Worm (Caenorhabditis elegans): ENCODE data around the gene C18H7.12.
A peak's percentile ranks its signal among the peaks of the same experiment; 100 is the strongest.

The C18H7.12 gene

DNA sequence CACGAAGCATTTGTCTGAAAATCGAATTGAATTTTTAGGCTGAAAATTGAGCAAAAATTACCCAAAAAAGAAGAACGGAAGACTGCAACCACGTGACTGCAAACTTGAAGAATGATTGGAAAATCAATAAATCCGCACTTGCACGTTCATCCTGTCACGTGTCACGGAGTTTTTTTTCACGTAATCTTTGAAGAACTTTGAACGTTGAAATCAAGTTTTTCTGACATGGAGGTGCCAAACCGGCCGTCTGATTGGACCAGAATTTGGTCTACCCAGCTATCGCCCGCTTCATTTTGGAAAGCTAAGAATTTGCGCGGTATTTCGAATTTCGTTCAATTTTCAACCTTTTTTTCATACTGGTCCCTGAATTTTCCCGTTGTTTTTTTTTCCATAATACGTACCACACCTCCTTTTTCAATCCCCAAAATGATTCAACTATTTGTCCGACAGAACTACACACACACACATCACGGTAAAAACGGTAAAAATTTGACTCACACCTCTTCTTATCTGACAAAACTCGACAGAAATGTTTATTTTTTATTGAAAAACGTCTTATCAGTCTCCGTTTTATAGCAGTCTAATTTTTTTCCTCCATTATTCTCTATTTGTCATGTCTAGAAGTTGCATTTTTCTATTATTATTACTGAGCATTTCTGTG lies 8.8 kb upstream of the C18H7.12 start, which contains the start of the genes C18H7.7 and C18H7.11:
Gene C18H7.7 (minus strand): TSS at position 101 of the 661 bp plus-strand sequence.
Gene C18H7.11 (plus strand): TSS at position 611 of the 661 bp plus-strand sequence.
- TF ChIP-seq daf-12 (tag; optimal IDR thresholded peaks at IDR 0.05) (no peak), ceh-16 (tag; optimal IDR thresholded peaks at IDR 0.05) (no peak), elt-1 (tag; optimal IDR thresholded peaks at IDR 0.05) (no peak), sea-2 (GFP tag; optimal IDR thresholded peaks at IDR 0.05) (no peak), pqm-1 (tag; optimal IDR thresholded peaks at IDR 0.05) (peak; percentile 19)

DNA sequence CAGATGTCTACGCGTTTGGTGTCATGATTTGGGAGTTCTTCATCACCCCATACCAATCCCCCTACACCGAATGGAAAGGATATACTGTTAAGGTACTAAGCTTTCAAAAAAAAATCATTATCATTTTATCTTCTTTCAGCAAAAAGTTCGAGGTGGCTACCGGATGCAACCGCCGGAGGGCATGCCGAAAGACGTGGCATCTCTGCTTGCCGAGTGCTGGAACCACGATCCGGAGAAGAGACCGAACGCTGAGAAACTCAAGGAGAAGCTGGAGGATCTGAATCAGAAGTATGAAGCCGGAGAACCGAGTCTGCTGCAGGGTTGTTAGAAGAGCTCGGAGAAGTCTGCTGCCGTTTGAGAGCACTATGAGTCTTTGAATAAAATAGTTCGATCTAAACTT lies 7.2 kb upstream of the C18H7.12 start:
- TF ChIP-seq zag-1 (tag; optimal IDR thresholded peaks at IDR 0.05): no peak
- no peak for TF ChIP-seq ceh-16 (tag; optimal IDR thresholded peaks at IDR 0.05)
- TF ChIP-seq lsy-12 (tag; optimal IDR thresholded peaks at IDR 0.05): no peak
- TF ChIP-seq egl-5 (tag; optimal IDR thresholded peaks at IDR 0.05): no peak
- TF ChIP-seq snpc-4 (tag; optimal IDR thresholded peaks at IDR 0.05): no peak
- no peak for TF ChIP-seq fos-1 (tag; optimal IDR thresholded peaks at IDR 0.05)
- no peak for TF ChIP-seq tbx-2 (tag; optimal IDR thresholded peaks at IDR 0.05)
- TF ChIP-seq pqm-1 (tag; optimal IDR thresholded peaks at IDR 0.05): no peak
- no peak for TF ChIP-seq hmg-11 (tag; optimal IDR thresholded peaks at IDR 0.05)
- no peak for TF ChIP-seq elt-1 (tag; optimal IDR thresholded peaks at IDR 0.05)
- no peak for TF ChIP-seq fkh-2 (tag; optimal IDR thresholded peaks at IDR 0.05)
- TF ChIP-seq nhr-67 (tag; optimal IDR thresholded peaks at IDR 0.05): no peak
- no peak for TF ChIP-seq nhr-28 (tag; optimal IDR thresholded peaks at IDR 0.05)
- no peak for TF ChIP-seq ztf-11 (tag; optimal IDR thresholded peaks at IDR 0.05)
- no peak for TF ChIP-seq fkh-10 (GFP tag; optimal IDR thresholded peaks at IDR 0.05)
- no peak for TF ChIP-seq nhr-23 (tag; optimal IDR thresholded peaks at IDR 0.05)

DNA sequence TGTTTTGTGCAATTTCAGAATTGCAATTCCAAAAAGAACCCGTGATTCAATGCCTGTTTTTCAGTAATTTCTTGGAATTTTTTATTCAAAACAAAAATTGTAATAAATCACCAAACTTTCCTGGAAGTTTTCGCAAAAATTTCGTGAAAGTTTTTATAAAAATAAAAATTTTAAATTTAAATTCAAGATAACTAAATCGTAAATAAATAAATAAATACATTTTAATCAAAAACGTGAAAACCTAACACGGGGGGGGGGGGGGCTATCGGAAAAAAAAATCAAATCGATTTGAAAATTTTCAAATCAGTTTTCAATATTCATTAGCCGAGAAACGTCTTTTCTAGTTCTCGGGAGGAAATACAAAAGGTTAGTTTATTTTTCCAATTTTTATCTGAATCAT lies 5.4 kb upstream of the C18H7.12 start, which contains the start of gene C18H7.4:
Gene C18H7.4 (plus strand): TSS at position 301 of the 400 bp plus-strand sequence.
- TF ChIP-seq ztf-4 (tag; optimal IDR thresholded peaks at IDR 0.05): no peak
- TF ChIP-seq ZK546.5 (tag; optimal IDR thresholded peaks at IDR 0.05): no peak
- TF ChIP-seq nhr-25 (tag; optimal IDR thresholded peaks at IDR 0.05): no peak

DNA sequence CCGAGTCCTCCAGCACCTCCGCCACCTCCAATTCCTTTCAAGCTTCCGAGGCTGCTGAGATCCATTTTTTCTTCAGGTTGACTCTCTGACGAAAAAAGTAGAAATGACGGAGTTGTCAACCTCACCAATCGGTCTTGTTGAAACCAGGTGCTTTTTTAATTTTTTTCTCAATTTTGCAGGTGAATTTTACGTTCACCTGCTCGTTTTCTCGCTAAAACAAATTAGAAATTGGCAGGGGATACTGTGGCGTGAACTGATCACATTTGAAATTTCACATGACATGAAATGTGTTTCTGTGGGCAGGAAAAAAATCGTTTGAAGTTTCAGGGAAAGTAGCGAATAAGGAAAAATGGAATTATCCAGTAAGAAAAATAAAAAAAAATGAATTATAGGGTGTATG lies 4.8 kb upstream of the C18H7.12 start, which contains the start of gene C18H7.6:
Gene C18H7.6 (minus strand): TSS at position 104 of the 400 bp plus-strand sequence.
- TF ChIP-seq sea-2 (GFP tag; optimal IDR thresholded peaks at IDR 0.05) (no peak), lsy-12 (tag; optimal IDR thresholded peaks at IDR 0.05) (no peak), elt-3 (tag; optimal IDR thresholded peaks at IDR 0.05) (no peak), fkh-2 (tag; optimal IDR thresholded peaks at IDR 0.05) (no peak)

DNA sequence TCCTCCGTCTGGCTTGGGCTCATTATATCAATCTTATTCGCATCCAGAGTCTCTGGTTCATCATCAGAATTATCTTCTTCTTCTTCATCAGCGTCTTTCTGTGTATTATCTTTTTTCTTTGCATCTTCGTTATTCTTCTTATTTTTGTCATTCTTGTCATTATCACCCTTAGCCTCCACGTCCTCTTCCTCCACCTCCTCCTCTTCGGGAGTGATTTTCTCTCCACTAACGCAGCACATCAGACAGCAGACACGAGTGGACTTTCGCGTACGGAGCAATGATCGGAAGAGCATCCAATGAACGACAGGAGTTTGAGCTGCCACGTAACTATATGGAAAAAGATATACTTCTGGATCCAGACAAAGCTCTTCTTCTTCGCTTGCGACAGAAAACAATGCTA lies 3.6 kb downstream of the C18H7.12 start:
- no peak for TF ChIP-seq lin-15B (tag; optimal IDR thresholded peaks at IDR 0.05)
- no peak for TF ChIP-seq hmg-11 (tag; optimal IDR thresholded peaks at IDR 0.05)
- no peak for TF ChIP-seq nhr-77 (tag; optimal IDR thresholded peaks at IDR 0.05)
- TF ChIP-seq R02D3.7 (tag; optimal IDR thresholded peaks at IDR 0.05): no peak
- TF ChIP-seq nhr-11 (tag; optimal IDR thresholded peaks at IDR 0.05): no peak
- TF ChIP-seq unc-39 (tag; optimal IDR thresholded peaks at IDR 0.05): no peak
- no peak for TF ChIP-seq nfya-1 (tag; optimal IDR thresholded peaks at IDR 0.05; ENCODE audit: insufficient read depth)
- TF ChIP-seq pha-4 (tag; optimal IDR thresholded peaks at IDR 0.05): no peak
- TF ChIP-seq tbx-2 (tag; optimal IDR thresholded peaks at IDR 0.05): no peak
- TF ChIP-seq eor-1 (tag; optimal IDR thresholded peaks at IDR 0.05): no peak
- no peak for TF ChIP-seq nhr-76 (tag; optimal IDR thresholded peaks at IDR 0.05)
- no peak for TF ChIP-seq pqm-1 (tag; optimal IDR thresholded peaks at IDR 0.05)
- no peak for TF ChIP-seq snpc-4 (tag; optimal IDR thresholded peaks at IDR 0.05)
- no peak for TF ChIP-seq ama-1 (optimal IDR thresholded peaks at IDR 0.05)
- TF ChIP-seq zag-1 (tag; optimal IDR thresholded peaks at IDR 0.05): no peak
- no peak for TF ChIP-seq ceh-28 (tag; optimal IDR thresholded peaks at IDR 0.05)
- no peak for TF ChIP-seq ceh-16 (tag; optimal IDR thresholded peaks at IDR 0.05)
- no peak for TF ChIP-seq nhr-28 (tag; optimal IDR thresholded peaks at IDR 0.05)
- TF ChIP-seq ZK546.5 (tag; optimal IDR thresholded peaks at IDR 0.05): no peak

Measured in whole organism, L3 larva.